Fruit fly (Drosophila melanogaster): ENCODE data around the gene CG17224.

- TF ChIP-seq pan (optimal IDR thresholded peaks at IDR 0.05) = no peak
- TF ChIP-seq usp (GFP tag; optimal IDR thresholded peaks at IDR 0.05) = no peak
- no peak for TF ChIP-seq Dll (optimal IDR thresholded peaks at IDR 0.05)
These were observed 11.1 kb downstream of the CG17224 start for dm6 chr2L:3006925-3007426.
